Worm (Caenorhabditis elegans) whole organism, young adult: ENCODE data around the gene Y38E10A.17.

Experiments used
- efl-1 ChIP-seq: fragments of 150-350 bp; optimal IDR thresholded peaks from 2 replicates; lab custom pipeline; 2014; ENCODE audit warnings: missing biosample characterization, missing genetic modification reagents, missing genetic modification characterization
- lin-35 ChIP-seq, 3 experiments: fragments of 150-350 bp in 2 of 3; sonication (generic microtip) in 1 of 3; optimal IDR thresholded peaks; 2 replicates each; lab custom pipeline; 2014 to 2018; ENCODE audit warnings: missing biosample characterization in 3 of 3, missing genetic modification characterization in 3 of 3, missing genetic modification reagents in 3 of 3

ce11 chrII:12606900-12607299, 27.7 kb downstream of the Y38E10A.17 start, which contains the start of gene Y38E10A.8:
- no peak for TF ChIP-seq efl-1 (GFP tag; lab: Kevin White, UChicago)
- TF ChIP-seq lin-35 (GFP tag; optimal IDR thresholded peaks at IDR 0.05; lab: Kevin White, UChicago) = no peak
